Fruit fly (Drosophila melanogaster): ENCODE measurements around the gene CG15042.

The CG15042 gene

dm6 chrX:18546785-18547184 is 18.7 kb upstream of the CG15042 start (continued):
- TF ChIP-seq ttk (GFP tag; IDR thresholded peaks at IDR 0.05) = peak; percentile 79
- TF ChIP-seq Vsx1 (GFP tag; optimal IDR thresholded peaks at IDR 0.05) = peak; percentile 50
- TF ChIP-seq gro (GFP tag; optimal IDR thresholded peaks at IDR 0.05) = peak; percentile 76
- TF ChIP-seq Chrac-16 (GFP tag; optimal IDR thresholded peaks at IDR 0.05) = peak; percentile 54
- TF ChIP-seq Dip3 (GFP tag; optimal IDR thresholded peaks at IDR 0.05) = peak; percentile 75
- TF ChIP-seq Dfd (GFP tag; optimal IDR thresholded peaks at IDR 0.05) = no peak
- peak; percentile 33 for TF ChIP-seq CG6765 (GFP tag; optimal IDR thresholded peaks at IDR 0.05)
- TF ChIP-seq Nf-YC (tag; optimal IDR thresholded peaks at IDR 0.05) = peak; percentile 66
- TF ChIP-seq CG12391 (tag; optimal IDR thresholded peaks at IDR 0.05) = peak; percentile 76
- peak; percentile 85 for TF ChIP-seq CG1603 (tag; optimal IDR thresholded peaks at IDR 0.05)
- peak; percentile 77 for TF ChIP-seq CG3281 (GFP tag; optimal IDR thresholded peaks at IDR 0.05)
- no peak for TF ChIP-seq Hr39 (optimal IDR thresholded peaks at IDR 0.05)
- peak; percentile 78 for TF ChIP-seq CG30403 (GFP tag; optimal IDR thresholded peaks at IDR 0.05)
- peak; percentile 92 for TF ChIP-seq dysf (GFP tag; IDR thresholded peaks at IDR 0.05)
- peak; percentile 33 for TF ChIP-seq sd (tag; optimal IDR thresholded peaks at IDR 0.05)
- TF ChIP-seq CG2129 (GFP tag; IDR thresholded peaks at IDR 0.05; ENCODE audit: partially characterized antibody) = no peak
- TF ChIP-seq vnd (GFP tag; IDR thresholded peaks at IDR 0.05; ENCODE audit: partially characterized antibody) = no peak
- peak; percentile 15 for TF ChIP-seq CG6654 (GFP tag; optimal IDR thresholded peaks at IDR 0.05)
- peak; percentile 73 for TF ChIP-seq sug (tag; optimal IDR thresholded peaks at IDR 0.05)
- TF ChIP-seq CG2889 (GFP tag; IDR thresholded peaks at IDR 0.05) = peak; percentile 66; the same call in 2 of the 3 replicates
- no peak for TF ChIP-seq zen2 (GFP tag; IDR thresholded peaks at IDR 0.05; ENCODE audit: partially characterized antibody)
- TF ChIP-seq aop (GFP tag; IDR thresholded peaks at IDR 0.05) = no peak
- TF ChIP-seq Trl (optimal IDR thresholded peaks at IDR 0.05) = no peak
- peak; percentile 70 for TF ChIP-seq Trl (GFP tag; optimal IDR thresholded peaks at IDR 0.05)
- no peak for TF ChIP-seq CG1832 (GFP tag; optimal IDR thresholded peaks at IDR 0.05)
- TF ChIP-seq CG3163 (GFP tag; optimal IDR thresholded peaks at IDR 0.05) = peak; percentile 49
- no peak for TF ChIP-seq Lpt (GFP tag; optimal IDR thresholded peaks at IDR 0.05)
- TF ChIP-seq mam (GFP tag; optimal IDR thresholded peaks at IDR 0.05) = peak; percentile 83
- peak; percentile 13 for TF ChIP-seq CG11398 (GFP tag; optimal IDR thresholded peaks at IDR 0.05)
- peak; percentile 15 for TF ChIP-seq CG4282 (GFP tag; optimal IDR thresholded peaks at IDR 0.05)
- peak; percentile 50 for TF ChIP-seq tio (GFP tag; optimal IDR thresholded peaks at IDR 0.05)
- TF ChIP-seq CG17568 (GFP tag; optimal IDR thresholded peaks at IDR 0.05) = peak; percentile 56
- peak; percentile 64 for TF ChIP-seq CG10543 (GFP tag; optimal IDR thresholded peaks at IDR 0.05)
- TF ChIP-seq Hsf (GFP tag; optimal IDR thresholded peaks at IDR 0.05) = peak; percentile 76
- peak; percentile 32 for TF ChIP-seq emc (GFP tag; optimal IDR thresholded peaks at IDR 0.05)
- TF ChIP-seq phol (tag; optimal IDR thresholded peaks at IDR 0.05) = peak; percentile 72
- TF ChIP-seq CG34376 (GFP tag; optimal IDR thresholded peaks at IDR 0.05) = no peak
- no peak for TF ChIP-seq pros (GFP tag; optimal IDR thresholded peaks at IDR 0.05)
- TF ChIP-seq CG17912 (GFP tag; optimal IDR thresholded peaks at IDR 0.05) = no peak
- TF ChIP-seq sima (GFP tag; optimal IDR thresholded peaks at IDR 0.05) = peak; percentile 56
- TF ChIP-seq ash1 (GFP tag; optimal IDR thresholded peaks at IDR 0.05) = no peak
- no peak for TF ChIP-seq knrl (GFP tag; IDR thresholded peaks at IDR 0.05; ENCODE audit: partially characterized antibody)
- TF ChIP-seq pfk (GFP tag; optimal IDR thresholded peaks at IDR 0.05) = no peak
- TF ChIP-seq mirr (GFP tag; optimal IDR thresholded peaks at IDR 0.05) = peak; percentile 73
- peak; percentile 53; the same call in 1 of the 2 replicates for TF ChIP-seq Adf1 (GFP tag; IDR thresholded peaks at IDR 0.05)
- 0 out of 2 replicates have a peak, but pooled peaks have one; percentile 40 for TF ChIP-seq toy (GFP tag; IDR thresholded peaks at IDR 0.05)
- TF ChIP-seq Asciz (GFP tag; optimal IDR thresholded peaks at IDR 0.05) = peak; percentile 34
- TF ChIP-seq onecut (GFP tag; IDR thresholded peaks at IDR 0.05) = peak; percentile 73
- peak; percentile 76 for TF ChIP-seq ind (GFP tag; optimal IDR thresholded peaks at IDR 0.05)
- TF ChIP-seq Dref (GFP tag; IDR thresholded peaks at IDR 0.05) = 0 out of 2 replicates have a peak, but pooled peaks have one; percentile 8
- peak; percentile 26 for TF ChIP-seq CG14710 (tag; optimal IDR thresholded peaks at IDR 0.05)
- peak; percentile 53 for TF ChIP-seq CG12104 (GFP tag; optimal IDR thresholded peaks at IDR 0.05)
